Fruit fly (Drosophila melanogaster): ENCODE measurements around the gene Tsen34.

Gene Tsen34

dm6 chr3L:14756724-14757463 is 4.8 kb downstream of the Tsen34 start (continued):
- TF ChIP-seq CG3919 (GFP tag; optimal IDR thresholded peaks at IDR 0.05) (peak; percentile 94), acj6 (GFP tag; optimal IDR thresholded peaks at IDR 0.05) (peak; percentile 89), Sox14 (GFP tag; optimal IDR thresholded peaks at IDR 0.05) (peak; percentile 92), CG9139 (GFP tag; optimal IDR thresholded peaks at IDR 0.05) (peak; percentile 58), spab (GFP tag; optimal IDR thresholded peaks at IDR 0.05) (peak; percentile 68), eg (GFP tag; IDR thresholded peaks at IDR 0.05) (peak; percentile 96), dsx (GFP tag; optimal IDR thresholded peaks at IDR 0.05; ENCODE audit: poor library complexity, severe bottlenecking) (peak; percentile 64), Blimp-1 (GFP tag; optimal IDR thresholded peaks at IDR 0.05) (peak; percentile 56), Smox (GFP tag; optimal IDR thresholded peaks at IDR 0.05) (peak; percentile 90), esn (GFP tag; optimal IDR thresholded peaks at IDR 0.05) (peak; percentile 89), CG16779 (tag; optimal IDR thresholded peaks at IDR 0.05) (peak; percentile 34), Eip93F (GFP tag; optimal IDR thresholded peaks at IDR 0.05) (peak; percentile 2), OdsH (GFP tag; optimal IDR thresholded peaks at IDR 0.05) (peak; percentile 93), Hr39 (GFP tag; optimal IDR thresholded peaks at IDR 0.05) (peak; percentile 94), Eip75B (GFP tag; optimal IDR thresholded peaks at IDR 0.05) (peak; percentile 91), CG6808 (GFP tag; optimal IDR thresholded peaks at IDR 0.05) (peak; percentile 76), CG6792 (GFP tag; optimal IDR thresholded peaks at IDR 0.05) (peak; percentile 88), CG8119 (GFP tag; IDR thresholded peaks at IDR 0.05) (peak; percentile 95), CG32006 (GFP tag; optimal IDR thresholded peaks at IDR 0.05) (peak; percentile 95)

DNA sequence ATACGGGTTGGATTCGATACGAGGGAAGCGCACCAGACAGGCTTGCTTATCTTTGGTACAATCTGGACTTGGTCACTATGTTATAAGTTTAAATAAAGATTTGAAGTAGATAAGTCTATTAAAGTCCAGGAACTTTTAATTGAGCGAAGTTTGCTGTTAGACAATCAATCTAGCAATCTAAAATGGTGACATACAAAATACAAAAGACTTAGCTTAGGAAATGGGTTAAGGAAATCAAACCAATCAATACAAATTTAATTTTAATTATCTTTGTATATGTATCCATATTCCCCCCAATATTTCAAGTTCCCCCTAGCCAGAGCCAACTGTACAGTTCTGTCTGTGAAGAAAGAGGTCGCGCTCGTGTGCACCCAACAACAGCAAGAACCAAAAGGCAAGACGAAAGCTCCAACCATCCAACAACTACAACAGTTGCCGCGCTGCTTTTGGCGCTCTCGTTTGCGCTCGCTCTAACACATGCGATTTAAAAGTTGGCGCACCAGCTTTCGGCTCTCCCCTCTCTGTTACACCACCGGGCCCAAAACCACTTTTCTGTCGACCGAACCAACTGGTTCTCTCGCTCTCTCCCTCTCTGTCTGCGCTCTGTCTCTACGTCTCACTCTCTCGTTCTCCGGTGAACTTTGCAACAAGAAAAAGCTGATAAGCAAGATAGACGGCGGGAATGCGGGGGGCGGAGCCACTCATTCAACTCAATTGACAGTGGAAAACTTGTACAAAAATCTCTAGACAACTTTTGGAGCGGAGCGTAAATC is 5.5 kb downstream of the Tsen34 start:
- TF ChIP-seq CG4318 (GFP tag; optimal IDR thresholded peaks at IDR 0.05) (peak; percentile 92), svp (GFP tag) (peak; percentile 99), fkh (GFP tag; optimal IDR thresholded peaks at IDR 0.05) (no peak), Hr39 (GFP tag; optimal IDR thresholded peaks at IDR 0.05) (peak; percentile 89), CG6163 (GFP tag; IDR thresholded peaks at IDR 0.05) (peak; percentile 81), CG6792 (GFP tag; optimal IDR thresholded peaks at IDR 0.05) (peak; percentile 88), CG32006 (GFP tag; optimal IDR thresholded peaks at IDR 0.05) (peak; percentile 97), Blimp-1 (GFP tag; optimal IDR thresholded peaks at IDR 0.05) (peak; percentile 53), Sox102F (GFP tag; optimal IDR thresholded peaks at IDR 0.05) (peak; percentile 56), CG11294 (GFP tag; IDR thresholded peaks at IDR 0.05) (peak; percentile 85), CG9139 (GFP tag; optimal IDR thresholded peaks at IDR 0.05) (no peak), salr (GFP tag; optimal IDR thresholded peaks at IDR 0.05) (peak; percentile 52 to 91), OdsH (GFP tag; optimal IDR thresholded peaks at IDR 0.05) (peak; percentile 93), Ets96B (tag; optimal IDR thresholded peaks at IDR 0.05) (peak; percentile 77), net (GFP tag; optimal IDR thresholded peaks at IDR 0.05) (peak; percentile 84), CG1621 (tag; optimal IDR thresholded peaks at IDR 0.05) (peak; percentile 65), CG3032 (tag; optimal IDR thresholded peaks at IDR 0.05) (peak; percentile 88), CG8632 (GFP tag; optimal IDR thresholded peaks at IDR 0.05) (peak; percentile 86), ss (GFP tag; optimal IDR thresholded peaks at IDR 0.05) (peak; percentile 74 to 79), CG3919 (GFP tag; optimal IDR thresholded peaks at IDR 0.05) (peak; percentile 88), Lpt (GFP tag; optimal IDR thresholded peaks at IDR 0.05) (peak; percentile 72), CG7368 (GFP tag; optimal IDR thresholded peaks at IDR 0.05) (peak; percentile 59), achi (GFP tag; optimal IDR thresholded peaks at IDR 0.05) (peak; percentile 90), acj6 (GFP tag; optimal IDR thresholded peaks at IDR 0.05) (peak; percentile 91), esn (GFP tag; optimal IDR thresholded peaks at IDR 0.05) (peak; percentile 91), cyc (GFP tag; optimal IDR thresholded peaks at IDR 0.05) (peak; percentile 83), Smox (GFP tag; optimal IDR thresholded peaks at IDR 0.05) (peak; percentile 88), CG11902 (GFP tag; optimal IDR thresholded peaks at IDR 0.05) (peak; percentile 87), Gug (GFP tag; IDR thresholded peaks at IDR 0.05) (peak; percentile 78), CG15336 (GFP tag; IDR thresholded peaks at IDR 0.05) (peak; percentile 89), CG6276 (GFP tag; optimal IDR thresholded peaks at IDR 0.05) (peak; percentile 88), Sox15 (GFP tag; optimal IDR thresholded peaks at IDR 0.05) (peak; percentile 87), Hr38 (GFP tag; optimal IDR thresholded peaks at IDR 0.05) (no peak), spab (GFP tag; optimal IDR thresholded peaks at IDR 0.05) (peak; percentile 79), CG31627 (GFP tag; optimal IDR thresholded peaks at IDR 0.05) (peak; percentile 89), Met (GFP tag; optimal IDR thresholded peaks at IDR 0.05) (peak; percentile 92), CG34406 (GFP tag; optimal IDR thresholded peaks at IDR 0.05) (peak; percentile 81)
